Fruit fly (Drosophila melanogaster): ENCODE data around the gene Kdm5.

- no peak for TF ChIP-seq h (GFP tag; optimal IDR thresholded peaks at IDR 0.05)
- no peak for TF ChIP-seq usp (GFP tag; optimal IDR thresholded peaks at IDR 0.05)
- no peak for TF ChIP-seq Abd-B (GFP tag; optimal IDR thresholded peaks at IDR 0.05)
- TF ChIP-seq OdsH (GFP tag; optimal IDR thresholded peaks at IDR 0.05) = no peak
Observed at dm6 chr2L:6036710-6037109, 37.4 kb upstream of the Kdm5 start, which contains the start of gene mtm.
